Worm (Caenorhabditis elegans) whole organism, young adult: ENCODE results near the gene T14B4.5.

Experiments used
- C17E4.6 ChIP-seq: fragments of 200-800 bp; sonication (Bioruptor generic); IDR thresholded peaks from 2 replicates; pipeline ENCODE4 v1.3.6; 2022; ENCODE audit warnings: missing genetic modification reagents, missing genetic modification characterization, missing compliant biosample characterization
- D2030.7 ChIP-seq: fragments of 200-800 bp; sonication (Bioruptor generic); IDR thresholded peaks from 2 replicates; pipeline ENCODE4 v1.3.6; 2022; ENCODE audit warnings: missing genetic modification reagents, missing genetic modification characterization, missing compliant biosample characterization
- F57C9.4 ChIP-seq: sonication (generic microtip); optimal IDR thresholded peaks from 2 replicates; lab custom pipeline; 2017; ENCODE audit warnings: mild to moderate bottlenecking, missing genetic modification characterization, missing compliant biosample characterization
- Y95B8A.8 ChIP-seq: fragments of 200-800 bp; sonication (Bioruptor generic); IDR thresholded peaks from 2 replicates; pipeline ENCODE4 v1.3.6; 2022; ENCODE audit warnings: missing genetic modification reagents, missing genetic modification characterization, missing compliant biosample characterization
- attf-6 ChIP-seq: fragments of 200-800 bp; sonication (Bioruptor generic); IDR thresholded peaks from 2 replicates; pipeline ENCODE4 v1.3.6; 2022; ENCODE audit warnings: missing genetic modification reagents, missing genetic modification characterization, missing compliant biosample characterization
- bed-2 ChIP-seq: fragments of 200-800 bp; sonication (Bioruptor generic); IDR thresholded peaks from 2 replicates; pipeline ENCODE4 v1.3.6; 2022; ENCODE audit warnings: missing genetic modification reagents, missing genetic modification characterization, missing compliant biosample characterization
- cebp-1 ChIP-seq, 2 experiments: fragments of 200-800 bp in 1 of 2; sonication (Bioruptor generic) in 1 of 2; sonication (generic microtip) in 1 of 2; IDR thresholded peaks in 1 of 2; optimal IDR thresholded peaks in 1 of 2; 2 replicates each; pipeline versions ENCODE4 v1.3.6 to Lab custom; 2017 to 2022; ENCODE audit warnings: missing compliant biosample characterization in 2 of 2, missing genetic modification characterization in 2 of 2, mild to moderate bottlenecking in 1 of 2, missing genetic modification reagents in 1 of 2, moderate library complexity in 1 of 2
- ceh-100 ChIP-seq: fragments of 200-800 bp; sonication (Bioruptor generic); IDR thresholded peaks from 2 replicates; pipeline ENCODE4 v1.3.6; 2022; ENCODE audit warnings: missing genetic modification reagents, missing genetic modification characterization, missing compliant biosample characterization
- ceh-27 ChIP-seq: fragments of 200-800 bp; sonication (Bioruptor generic); optimal IDR thresholded peaks from 2 replicates; lab custom pipeline; 2018; ENCODE audit warnings: mild to moderate bottlenecking, missing genetic modification characterization, moderate library complexity, missing compliant biosample characterization
- ceh-58 ChIP-seq: fragments of 200-800 bp; sonication (Bioruptor generic); IDR thresholded peaks from 2 replicates; pipeline ENCODE4 v1.3.6; 2022; ENCODE audit warnings: missing genetic modification characterization, missing compliant biosample characterization
- ceh-91 ChIP-seq: fragments of 200-800 bp; sonication (Bioruptor generic); IDR thresholded peaks from 2 replicates; pipeline ENCODE4 v1.3.6; 2022; ENCODE audit warnings: missing genetic modification reagents, missing genetic modification characterization, missing compliant biosample characterization
- chd-7 ChIP-seq: sonication (generic microtip); optimal IDR thresholded peaks from 2 replicates; lab custom pipeline; 2016; ENCODE audit warnings: mild to moderate bottlenecking, missing genetic modification characterization, moderate library complexity, missing compliant biosample characterization
- dox-1 ChIP-seq: fragments of 200-800 bp; sonication (Bioruptor generic); IDR thresholded peaks from 2 replicates; pipeline ENCODE4 v1.3.6; 2022; ENCODE audit warnings: missing genetic modification reagents, missing genetic modification characterization, missing compliant biosample characterization
- dpff-1 ChIP-seq: sonication (generic microtip); optimal IDR thresholded peaks from 2 replicates; lab custom pipeline; 2017; ENCODE audit warnings: mild to moderate bottlenecking, missing genetic modification characterization, missing compliant biosample characterization
- dpl-1 ChIP-seq: fragments of 150-350 bp; optimal IDR thresholded peaks from 2 replicates; lab custom pipeline; 2014; ENCODE audit warnings: missing biosample characterization, missing genetic modification reagents, missing genetic modification characterization
- egl-18 ChIP-seq: fragments of 200-800 bp; sonication (Bioruptor generic); IDR thresholded peaks from 2 replicates; pipeline ENCODE4 v1.3.6; 2022; ENCODE audit warnings: missing genetic modification reagents, missing genetic modification characterization, missing compliant biosample characterization
- egl-44 ChIP-seq: fragments of 200-800 bp; sonication (Bioruptor generic); IDR thresholded peaks from 2 replicates; pipeline ENCODE4 v1.3.6; 2022; ENCODE audit warnings: missing genetic modification reagents, missing genetic modification characterization, missing compliant biosample characterization
- fkh-3 ChIP-seq: sonication (generic microtip); optimal IDR thresholded peaks from 2 replicates; lab custom pipeline; 2016; ENCODE audit warnings: mild to moderate bottlenecking, missing genetic modification characterization, missing compliant biosample characterization
- hmg-1.2 ChIP-seq: fragments of 200-800 bp; sonication (Bioruptor generic); IDR thresholded peaks from 2 replicates; pipeline ENCODE4 v1.3.6; 2022; ENCODE audit warnings: missing genetic modification reagents, missing genetic modification characterization, missing compliant biosample characterization
- hmg-20 ChIP-seq: fragments of 200-800 bp; sonication (Bioruptor generic); IDR thresholded peaks from 2 replicates; pipeline ENCODE4 v1.3.6; 2022; ENCODE audit warnings: missing genetic modification reagents, missing genetic modification characterization, missing compliant biosample characterization
- let-607 ChIP-seq, 2 experiments: fragments of 200-800 bp in 1 of 2; sonication (Bioruptor generic) in 1 of 2; sonication (generic microtip) in 1 of 2; optimal IDR thresholded peaks; 2 replicates each; lab custom pipeline; 2016 to 2018; ENCODE audit warnings: mild to moderate bottlenecking in 2 of 2, missing compliant biosample characterization in 2 of 2, missing genetic modification characterization in 2 of 2, moderate library complexity in 2 of 2, missing genotype in 1 of 2
- lin-35 ChIP-seq, 3 experiments: fragments of 150-350 bp in 2 of 3; sonication (generic microtip) in 1 of 3; optimal IDR thresholded peaks; 2 replicates each; lab custom pipeline; 2014 to 2018; ENCODE audit warnings: missing biosample characterization in 3 of 3, missing genetic modification characterization in 3 of 3, missing genetic modification reagents in 3 of 3
- lir-1 ChIP-seq: fragments of 200-800 bp; sonication (Bioruptor generic); conservative IDR thresholded peaks from 2 replicates; pipeline ENCODE4 v1.3.6; 2022; ENCODE audit warnings: missing genetic modification reagents, missing genetic modification characterization, missing compliant biosample characterization
- lsy-27 ChIP-seq: sonication (generic microtip); optimal IDR thresholded peaks from 2 replicates; lab custom pipeline; 2017; ENCODE audit warnings: missing genetic modification characterization, mild to moderate bottlenecking, missing compliant biosample characterization, antibody characterized with exemption, missing genotype, borderline replicate concordance; ENCODE audit not compliant: insufficient read depth
- mcd-1 ChIP-seq: fragments of 200-800 bp; sonication (Bioruptor generic); IDR thresholded peaks from 2 replicates; pipeline ENCODE4 v1.3.6; 2022; ENCODE audit warnings: missing genetic modification reagents, missing genetic modification characterization, missing compliant biosample characterization
- mxl-1 ChIP-seq: sonication (generic microtip); optimal IDR thresholded peaks from 2 replicates; lab custom pipeline; 2016; ENCODE audit warnings: missing genetic modification characterization, missing compliant biosample characterization
- nhr-179 ChIP-seq: sonication (generic microtip); optimal IDR thresholded peaks from 2 replicates; lab custom pipeline; 2016; ENCODE audit warnings: mild to moderate bottlenecking, missing genetic modification characterization, missing compliant biosample characterization
- nhr-80 ChIP-seq: sonication (generic microtip); optimal IDR thresholded peaks from 2 replicates; lab custom pipeline; 2016; ENCODE audit warnings: missing genetic modification characterization, missing compliant biosample characterization
- rcor-1 ChIP-seq: fragments of 200-800 bp; sonication (Bioruptor generic); IDR thresholded peaks from 2 replicates; pipeline ENCODE4 v1.3.6; 2022; ENCODE audit warnings: missing genetic modification reagents, missing genetic modification characterization, missing compliant biosample characterization
- rec-8 ChIP-seq, 2 experiments: sonication (generic microtip); optimal IDR thresholded peaks; 2 replicates each; lab custom pipeline; 2016; ENCODE audit warnings: mild to moderate bottlenecking in 2 of 2, missing genetic modification characterization in 2 of 2, missing genetic modification reagents in 2 of 2, missing genotype in 2 of 2, missing biosample characterization in 1 of 2, missing compliant biosample characterization in 1 of 2, moderate library complexity in 1 of 2
- rpc-1 ChIP-seq, 2 experiments: fragments of 150-350 bp in 1 of 2; sonication (generic microtip) in 1 of 2; optimal IDR thresholded peaks; 2 replicates each; lab custom pipeline; 2014 to 2018; ENCODE audit warnings: missing biosample characterization in 1 of 2, missing genetic modification characterization in 1 of 2, missing genetic modification reagents in 1 of 2, missing genotype in 1 of 2
- sdz-38 ChIP-seq: sonication (generic microtip); optimal IDR thresholded peaks from 2 replicates; lab custom pipeline; 2016; ENCODE audit warnings: missing genotype, missing genetic modification characterization, missing compliant biosample characterization
- snpc-1.3 ChIP-seq: sonication (generic microtip); optimal IDR thresholded peaks from 2 replicates; lab custom pipeline; 2017; ENCODE audit warnings: missing genetic modification characterization, mild to moderate bottlenecking, missing compliant biosample characterization, antibody characterized with exemption, moderate library complexity, missing genotype, missing genetic modification reagents; ENCODE audit not compliant: insufficient read depth
- somi-1 ChIP-seq: fragments of 200-800 bp; sonication (Bioruptor generic); optimal IDR thresholded peaks from 2 replicates; lab custom pipeline; 2018; ENCODE audit warnings: mild to moderate bottlenecking, missing genetic modification characterization, missing compliant biosample characterization
- tbp1 ChIP-seq: fragments of 200-800 bp; sonication (Bioruptor generic); optimal IDR thresholded peaks from 2 replicates; lab custom pipeline; 2018; ENCODE audit warnings: mild to moderate bottlenecking, missing genetic modification characterization, missing compliant biosample characterization
- unc-130 ChIP-seq: sonication (generic microtip); optimal IDR thresholded peaks from 2 replicates; lab custom pipeline; 2016; ENCODE audit warnings: missing genetic modification reagents, missing genetic modification characterization, missing compliant biosample characterization
- zim-3 ChIP-seq: sonication (generic microtip); optimal IDR thresholded peaks from 2 replicates; lab custom pipeline; 2017; ENCODE audit warnings: mild to moderate bottlenecking, missing genetic modification characterization, moderate library complexity, missing compliant biosample characterization
- ztf-18 ChIP-seq: sonication (generic microtip); optimal IDR thresholded peaks from 2 replicates; lab custom pipeline; 2016; ENCODE audit warnings: missing genotype, mild to moderate bottlenecking, missing genetic modification characterization, missing compliant biosample characterization
- ztf-22 ChIP-seq: fragments of 200-800 bp; sonication (Bioruptor generic); optimal IDR thresholded peaks from 2 replicates; lab custom pipeline; 2018; ENCODE audit warnings: mild to moderate bottlenecking, missing genetic modification characterization, moderate library complexity, missing compliant biosample characterization
- ztf-26 ChIP-seq: sonication (generic microtip); optimal IDR thresholded peaks from 2 replicates; lab custom pipeline; 2017; ENCODE audit warnings: missing genetic modification characterization, missing compliant biosample characterization
- ztf-6 ChIP-seq: fragments of 200-800 bp; sonication (Bioruptor generic); IDR thresholded peaks from 2 replicates; pipeline ENCODE4 v1.3.6; 2022; ENCODE audit warnings: missing genetic modification reagents, missing genetic modification characterization, missing compliant biosample characterization

T14B4.5 gene

DNA sequence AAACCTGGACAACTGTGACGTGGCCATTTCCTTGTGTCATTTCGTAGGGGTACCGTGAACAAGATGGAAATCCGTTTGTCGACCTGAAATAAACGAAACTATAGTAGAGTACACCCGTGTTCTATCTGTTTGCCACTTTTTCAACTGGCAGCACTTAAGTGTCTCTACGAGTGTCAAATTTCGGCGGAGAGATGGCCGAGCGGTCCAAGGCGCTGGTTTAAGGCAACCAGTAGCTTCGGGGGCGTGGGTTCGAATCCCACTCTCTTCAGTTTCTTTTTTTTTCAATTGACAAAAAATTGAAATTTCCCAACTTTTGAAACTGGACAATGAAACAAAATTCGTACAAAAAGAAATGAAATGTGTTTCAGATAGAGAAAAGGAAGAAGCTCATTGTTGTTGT is 4.9 kb downstream of the T14B4.5 start (continued):
- TF ChIP-seq ztf-6 (GFP tag; lab: Robert Waterston, UW) (no peak), cebp-1 (GFP tag; IDR thresholded peaks at IDR 0.05; lab: Robert Waterston, UW) (no peak), cebp-1 (tag; optimal IDR thresholded peaks at IDR 0.05; lab: Kevin White, UChicago) (no peak), bed-2 (GFP tag; lab: Robert Waterston, UW) (no peak), ztf-22 (GFP tag; lab: Kevin White, UChicago) (no peak)

DNA sequence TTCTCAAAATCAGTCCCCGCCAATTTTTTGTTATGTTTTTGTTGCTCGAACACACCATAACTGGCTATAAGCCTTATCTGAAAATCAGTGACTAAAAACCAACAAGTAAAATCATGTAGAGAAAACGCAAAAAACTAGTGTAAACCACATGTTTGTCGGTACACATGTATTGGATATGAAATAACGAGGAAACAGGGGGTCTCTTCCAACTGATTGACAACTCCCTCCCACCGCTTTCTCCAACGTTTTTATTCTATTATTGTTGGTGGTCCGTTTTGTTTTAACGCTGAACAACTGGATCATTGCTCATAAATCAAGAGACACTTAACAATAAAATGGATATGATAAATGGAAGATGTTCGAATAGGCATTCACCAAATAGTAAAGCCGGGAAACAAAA is 10.2 kb downstream of the T14B4.5 start:
- TF ChIP-seq rec-8 (tag; optimal IDR thresholded peaks at IDR 0.05; lab: Kevin White, UChicago) (no peak), let-607 (tag; optimal IDR thresholded peaks at IDR 0.05; lab: Kevin White, UChicago) (no peak), Y95B8A.8 (no peak), tbp1 (GFP tag; lab: Kevin White, UChicago) (no peak), egl-18 (GFP tag; lab: Robert Waterston, UW) (no peak), mxl-1 (tag; lab: Kevin White, UChicago) (no peak)

DNA sequence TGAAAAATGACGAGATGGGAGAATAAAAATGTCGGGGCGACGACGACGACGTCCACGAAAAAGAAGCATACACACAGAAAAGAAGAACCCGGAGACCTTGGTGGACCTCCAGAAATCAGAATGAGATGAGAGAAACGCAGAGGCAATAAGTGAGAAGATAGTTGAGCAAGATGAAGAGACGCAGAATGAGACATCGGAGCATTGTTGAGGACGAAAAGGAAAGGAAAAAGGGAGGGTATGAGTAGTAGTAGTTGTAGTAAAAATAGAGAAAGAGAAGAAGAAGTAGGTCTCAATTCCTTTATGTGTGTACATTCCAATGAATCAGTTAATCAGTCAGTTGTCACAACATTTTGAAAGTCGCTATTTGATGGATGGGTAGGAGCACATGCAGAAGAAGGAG is 12.7 kb downstream of the T14B4.5 start, which contains the start of gene T14B4.8:
T14B4.8 (minus strand) TSS at position 60 of the 400 bp plus-strand sequence.
- TF ChIP-seq dpff-1 (tag; lab: Kevin White, UChicago): no peak
- peak; percentile 63; the same call in 1 of the 2 replicates for TF ChIP-seq hmg-1.2
- TF ChIP-seq, all 124 proteins: peak for 1

DNA sequence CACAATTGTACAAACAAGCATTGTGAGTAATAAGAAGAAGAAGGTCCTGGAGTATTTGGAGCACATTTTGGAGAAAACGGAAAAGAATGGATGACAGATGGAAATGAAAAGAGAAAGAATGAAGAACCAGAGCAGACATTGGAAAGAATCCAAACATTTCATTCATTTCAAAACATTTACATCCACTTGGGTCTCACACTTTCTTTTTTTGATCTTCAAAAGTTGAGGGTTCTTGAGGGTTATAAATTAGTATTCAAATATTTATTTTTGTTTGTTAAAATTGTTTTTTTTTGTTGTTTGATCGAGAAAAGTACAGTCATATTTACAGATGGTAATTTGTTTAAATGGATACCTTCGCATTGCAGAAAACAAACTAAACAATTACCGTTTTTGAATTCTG is 17.1 kb downstream of the T14B4.5 start, which contains the start of gene T14B4.9:
T14B4.9 (minus strand) TSS at position 101 of the 400 bp plus-strand sequence.
- no peak for TF ChIP-seq mcd-1
- no peak for TF ChIP-seq ceh-100
- TF ChIP-seq snpc-1.3 (tag; lab: Kevin White, UChicago): no peak
- no peak for TF ChIP-seq nhr-179 (tag; lab: Kevin White, UChicago)
- no peak for TF ChIP-seq lin-35 (GFP tag; optimal IDR thresholded peaks at IDR 0.05; lab: Kevin White, UChicago)
- TF ChIP-seq rpc-1 (optimal IDR thresholded peaks at IDR 0.05; lab: Kevin White, UChicago): no peak
- no peak for TF ChIP-seq rpc-1 (tag; optimal IDR thresholded peaks at IDR 0.05; lab: Kevin White, UChicago)
- TF ChIP-seq somi-1: no peak
- TF ChIP-seq ceh-58 (GFP tag; lab: Robert Waterston, UW): no peak
- TF ChIP-seq ztf-26: no peak
- no peak for TF ChIP-seq F57C9.4
- TF ChIP-seq unc-130 (GFP tag; lab: Kevin White, UChicago): no peak
- TF ChIP-seq mxl-1 (tag; lab: Kevin White, UChicago): no peak
- TF ChIP-seq sdz-38: no peak
- no peak for TF ChIP-seq chd-7 (tag; lab: Kevin White, UChicago)

DNA sequence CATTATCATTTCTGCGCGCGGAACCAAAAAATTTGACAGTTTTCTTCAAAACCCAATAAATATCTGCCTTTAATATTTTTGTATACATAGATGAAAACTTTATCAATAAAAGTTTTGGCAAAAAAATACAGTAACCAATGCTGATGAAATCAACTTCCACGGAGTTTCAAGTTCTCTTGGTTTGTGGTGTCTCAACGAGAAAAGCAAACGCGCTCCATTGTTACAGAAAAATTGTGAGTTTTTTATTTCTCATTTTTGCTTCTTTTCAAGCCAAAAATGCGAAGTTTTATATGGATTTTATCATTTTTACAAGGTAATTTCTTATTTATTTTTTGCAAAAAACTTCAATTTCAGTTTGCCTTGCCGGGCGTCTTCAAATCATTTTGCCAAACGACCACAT is 18.0 kb downstream of the T14B4.5 start, which contains the start of gene T14B4.3:
T14B4.3 (plus strand) TSS at position 264 of the 400 bp plus-strand sequence.
- no peak for TF ChIP-seq dpl-1 (GFP tag; lab: Kevin White, UChicago)
- no peak for TF ChIP-seq hmg-20 (GFP tag; lab: Robert Waterston, UW)
- no peak for TF ChIP-seq attf-6
- TF ChIP-seq ceh-91: no peak
- peak; percentile 32 for TF ChIP-seq ztf-18 (tag; lab: Kevin White, UChicago)
- TF ChIP-seq lin-35 (GFP tag; optimal IDR thresholded peaks at IDR 0.05; lab: Kevin White, UChicago): no peak
- 0 out of 2 replicates have a peak, but pooled peaks have one; percentile 24 for TF ChIP-seq lir-1
- peak; percentile 50 for TF ChIP-seq D2030.7 (GFP tag; lab: Robert Waterston, UW)
- no peak for TF ChIP-seq fkh-3 (tag; lab: Kevin White, UChicago)
- no peak for TF ChIP-seq C17E4.6 (GFP tag; lab: Robert Waterston, UW)
- no peak for TF ChIP-seq egl-44 (GFP tag; lab: Robert Waterston, UW)
- TF ChIP-seq dpff-1 (tag; lab: Kevin White, UChicago): no peak
- TF ChIP-seq ceh-27: peak; percentile 53
- no peak; the same call in 1 of the 2 replicates for TF ChIP-seq dox-1 (GFP tag; lab: Robert Waterston, UW)
- no peak for TF ChIP-seq ztf-26
- peak; percentile 27; the same call in 1 of the 2 replicates for TF ChIP-seq rcor-1
- peak; percentile 26 for TF ChIP-seq nhr-80
- no peak for TF ChIP-seq rec-8 (tag; optimal IDR thresholded peaks at IDR 0.05; lab: Kevin White, UChicago)
- TF ChIP-seq unc-130 (GFP tag; lab: Kevin White, UChicago): peak; percentile 38
- no peak for TF ChIP-seq zim-3 (tag; lab: Kevin White, UChicago)
- TF ChIP-seq lsy-27 (tag; lab: Kevin White, UChicago): no peak
